Worm (Caenorhabditis elegans): ENCODE measurements around the gene F28A12.10.

The F28A12.10 gene

DNA sequence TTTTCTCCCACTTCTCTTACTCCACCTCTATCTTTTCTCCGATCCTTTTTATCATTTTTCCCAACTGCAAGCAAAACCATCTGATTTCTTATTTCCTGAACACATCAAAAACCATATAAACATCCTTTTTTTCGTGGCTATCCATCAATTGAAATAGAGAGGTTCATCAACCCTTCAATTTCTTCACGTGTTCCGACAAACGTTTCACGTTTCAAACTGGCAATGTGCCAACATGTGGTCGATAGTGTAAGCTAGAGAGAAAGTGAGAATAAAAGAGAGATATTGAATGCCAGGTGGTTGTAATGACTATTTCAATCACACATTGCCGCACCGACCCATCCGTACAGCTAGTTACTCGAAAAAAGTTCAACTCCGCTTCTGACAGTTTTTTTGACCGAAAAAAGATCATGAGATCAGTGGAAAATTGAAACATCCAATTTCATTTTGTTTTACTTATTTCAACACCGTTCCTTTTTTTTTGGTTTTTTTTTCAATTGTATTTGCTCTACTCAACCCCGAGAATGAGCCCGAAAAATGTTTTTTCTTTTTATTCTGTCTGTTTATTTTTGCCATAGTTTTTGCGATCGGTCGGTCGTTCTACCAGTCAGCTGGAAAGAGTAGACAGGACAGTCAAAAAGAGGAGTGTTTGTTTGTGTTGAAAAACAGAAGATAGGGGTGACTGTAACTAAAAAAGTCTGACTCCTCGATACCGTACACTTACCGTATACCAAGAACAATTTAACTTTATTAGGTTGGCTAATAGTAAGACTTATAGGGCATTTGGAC is 21.2 kb upstream of the F28A12.10 start:
- TF ChIP-seq pha-4 (tag; optimal IDR thresholded peaks at IDR 0.05) (peak; percentile 73), nhr-76 (tag; optimal IDR thresholded peaks at IDR 0.05) (no peak), nhr-43 (tag; optimal IDR thresholded peaks at IDR 0.05; ENCODE audit: poor library complexity, severe bottlenecking) (peak; percentile 48), nfya-1 (tag; optimal IDR thresholded peaks at IDR 0.05; ENCODE audit: insufficient read depth) (peak; percentile 6), egl-5 (tag; optimal IDR thresholded peaks at IDR 0.05) (peak; percentile 51), lin-39 (tag; optimal IDR thresholded peaks at IDR 0.05) (peak; percentile 45), nhr-23 (tag; optimal IDR thresholded peaks at IDR 0.05) (peak; percentile 25), ztf-11 (tag; optimal IDR thresholded peaks at IDR 0.05) (no peak), unc-62 (GFP tag; optimal IDR thresholded peaks at IDR 0.05) (peak; percentile 24), mml-1 (tag; optimal IDR thresholded peaks at IDR 0.05) (no peak)

DNA sequence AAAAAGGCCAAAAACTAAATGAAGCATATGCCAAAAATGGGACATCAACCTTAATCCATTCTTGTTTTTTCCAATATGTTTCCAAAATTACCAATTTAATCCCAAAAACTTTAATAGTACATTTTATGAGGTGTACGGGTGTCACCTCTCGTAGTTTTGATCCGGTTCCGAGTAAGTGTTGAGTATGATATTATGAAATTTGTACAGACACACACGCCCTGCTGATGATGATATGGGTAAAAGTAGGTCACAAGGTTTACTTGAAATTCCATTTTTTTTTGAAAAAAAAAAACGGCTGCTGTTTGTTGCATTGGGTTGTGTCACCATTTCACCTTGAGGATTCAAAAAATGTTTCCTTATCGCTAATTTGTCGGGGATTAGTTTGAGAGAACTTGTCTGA is 20.3 kb upstream of the F28A12.10 start:
- peak; percentile 10 for TF ChIP-seq nhr-23 (tag; optimal IDR thresholded peaks at IDR 0.05)
- no peak for TF ChIP-seq nhr-237 (tag; optimal IDR thresholded peaks at IDR 0.05)
- TF ChIP-seq elt-3 (tag; optimal IDR thresholded peaks at IDR 0.05): peak in 1 of 3 experiments; percentile 46
- peak; percentile 6 for TF ChIP-seq nhr-25 (tag; optimal IDR thresholded peaks at IDR 0.05)

DNA sequence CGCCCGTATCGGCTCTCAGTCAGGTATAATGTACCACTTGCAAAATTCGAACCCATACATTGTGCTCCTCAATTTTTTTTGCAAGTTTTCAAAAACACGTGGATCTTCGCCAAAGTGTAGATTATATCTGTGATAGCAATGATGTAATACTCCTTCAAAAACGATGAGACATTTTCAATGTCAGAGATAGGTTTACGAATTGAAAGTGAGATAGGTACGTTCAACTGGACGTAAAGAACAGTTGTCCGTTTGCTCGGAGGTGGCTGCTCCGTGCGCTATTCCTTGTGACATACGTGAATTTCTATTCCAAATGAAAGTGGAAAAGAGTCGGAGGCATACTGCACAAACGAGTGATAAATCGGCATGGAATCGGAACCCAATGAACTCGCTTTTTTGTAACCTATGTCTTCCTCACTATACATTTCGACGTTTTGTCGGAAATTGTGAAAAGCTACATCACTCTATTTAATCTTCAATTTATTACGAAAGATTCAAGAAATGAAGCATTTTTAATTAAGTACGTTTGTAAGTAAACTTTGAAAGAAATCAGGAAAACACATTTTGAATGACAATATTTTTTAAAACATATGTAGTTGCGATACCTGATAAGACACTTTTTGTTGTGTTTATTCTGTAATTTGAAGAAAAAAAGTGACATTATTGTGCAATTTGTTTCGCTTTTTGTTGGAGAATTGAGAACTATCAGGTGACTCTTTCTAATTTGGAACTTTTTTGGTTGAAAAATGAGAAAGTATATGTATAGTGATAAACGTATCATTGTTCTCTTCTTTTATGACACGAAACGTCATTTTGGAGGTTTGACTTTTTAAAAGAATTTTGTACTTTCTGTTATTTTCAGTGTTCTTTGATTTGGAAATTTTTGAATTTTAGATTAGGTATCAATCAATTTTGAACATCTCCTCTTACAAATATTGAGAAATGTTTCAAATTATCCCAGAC is 17.2 kb upstream of the F28A12.10 start:
- TF ChIP-seq pha-4 (tag; optimal IDR thresholded peaks at IDR 0.05) (peak; percentile 45), nfya-1 (tag; optimal IDR thresholded peaks at IDR 0.05; ENCODE audit: insufficient read depth) (peak; percentile 18), nhr-25 (tag; optimal IDR thresholded peaks at IDR 0.05) (no peak), nhr-77 (tag; optimal IDR thresholded peaks at IDR 0.05) (no peak), elt-2 (tag; optimal IDR thresholded peaks at IDR 0.05) (peak; percentile 90), eor-1 (tag; optimal IDR thresholded peaks at IDR 0.05) (no peak), pqm-1 (tag; optimal IDR thresholded peaks at IDR 0.05) (peak; percentile 83), jun-1 (tag; optimal IDR thresholded peaks at IDR 0.05) (peak; percentile 73), nhr-76 (tag; optimal IDR thresholded peaks at IDR 0.05) (peak; percentile 62), lin-39 (tag; optimal IDR thresholded peaks at IDR 0.05) (peak; percentile 26)

DNA sequence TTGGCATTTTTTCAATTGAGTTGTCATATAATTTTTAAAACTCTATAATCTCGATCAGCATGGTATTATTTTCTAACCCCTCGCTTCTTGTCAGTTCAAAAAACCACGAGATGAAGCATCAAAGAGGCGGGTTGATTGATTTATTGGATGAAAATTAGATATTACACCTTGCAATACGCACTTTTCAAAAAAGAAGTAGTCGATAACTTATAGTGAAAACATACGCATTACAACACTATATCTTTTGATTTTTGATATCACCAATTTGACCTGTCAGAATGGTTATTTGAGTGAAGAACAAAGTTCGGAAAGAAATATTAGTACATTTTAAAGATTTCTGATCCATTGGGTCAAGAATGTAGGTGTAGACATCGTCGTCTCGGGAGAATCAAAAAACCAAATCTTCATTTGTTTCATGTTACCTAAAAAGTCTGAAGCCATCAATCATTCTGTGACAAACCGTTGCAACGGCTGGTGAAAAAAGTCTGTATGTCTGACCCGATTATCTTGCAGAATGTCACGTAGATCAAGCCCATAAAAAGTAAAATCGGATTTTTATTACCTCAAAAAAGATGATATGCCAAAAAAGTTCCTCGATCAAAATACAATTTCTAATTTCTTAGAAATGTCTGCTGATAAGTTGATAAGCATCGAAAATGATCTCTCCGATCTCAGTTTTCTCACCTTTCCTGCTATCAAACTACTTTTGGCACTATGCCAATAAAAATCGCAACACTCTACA is 15.7 kb upstream of the F28A12.10 start:
- TF ChIP-seq fos-1 (tag; optimal IDR thresholded peaks at IDR 0.05): no peak
- TF ChIP-seq pqm-1 (tag; optimal IDR thresholded peaks at IDR 0.05): peak; percentile 71
- TF ChIP-seq ceh-82 (tag; optimal IDR thresholded peaks at IDR 0.05): no peak
- TF ChIP-seq elt-3 (tag; optimal IDR thresholded peaks at IDR 0.05): peak in 2 of 3 experiments; percentile 34 to 80
- peak; percentile 81 for TF ChIP-seq unc-62 (GFP tag; optimal IDR thresholded peaks at IDR 0.05)
- no peak for TF ChIP-seq jun-1 (tag; optimal IDR thresholded peaks at IDR 0.05)
- peak; percentile 19 for TF ChIP-seq nhr-76 (tag; optimal IDR thresholded peaks at IDR 0.05)
- no peak for TF ChIP-seq nhr-11 (tag; optimal IDR thresholded peaks at IDR 0.05)
- peak; percentile 75 for TF ChIP-seq nhr-23 (tag; optimal IDR thresholded peaks at IDR 0.05)
- TF ChIP-seq elt-2 (tag; optimal IDR thresholded peaks at IDR 0.05): peak; percentile 82
- peak; percentile 55 for TF ChIP-seq nhr-25 (tag; optimal IDR thresholded peaks at IDR 0.05)
- TF ChIP-seq mdl-1 (tag; optimal IDR thresholded peaks at IDR 0.05): no peak
- peak; percentile 22 for TF ChIP-seq nfya-1 (tag; optimal IDR thresholded peaks at IDR 0.05; ENCODE audit: insufficient read depth)

DNA sequence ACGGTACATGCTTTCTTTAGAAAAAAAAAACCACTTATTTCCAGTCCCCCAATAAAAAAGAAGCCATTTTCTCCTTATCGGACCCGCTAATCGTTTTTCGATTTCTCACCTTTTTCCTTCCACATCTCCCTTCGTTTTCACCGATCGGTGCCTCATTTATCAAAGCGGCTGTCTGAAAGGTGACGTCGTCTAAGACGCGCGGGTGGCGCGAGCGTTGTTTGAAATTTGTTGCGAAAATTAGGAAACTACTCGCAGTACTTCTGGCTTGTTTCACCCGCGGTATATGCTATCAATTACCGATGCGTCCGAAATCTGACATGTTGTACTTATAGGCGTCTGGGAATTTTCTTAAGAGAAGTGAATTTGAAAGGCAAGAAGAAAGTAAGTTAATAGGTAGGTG is 14.6 kb upstream of the F28A12.10 start:
- TF ChIP-seq ceh-28 (tag; optimal IDR thresholded peaks at IDR 0.05) (no peak), unc-62 (GFP tag; optimal IDR thresholded peaks at IDR 0.05) (peak; percentile 65), lin-39 (tag; optimal IDR thresholded peaks at IDR 0.05) (peak; percentile 77), aly-2 (tag; optimal IDR thresholded peaks at IDR 0.05) (no peak), pqm-1 (tag; optimal IDR thresholded peaks at IDR 0.05) (no peak), eor-1 (tag; optimal IDR thresholded peaks at IDR 0.05) (no peak), ztf-4 (tag; optimal IDR thresholded peaks at IDR 0.05) (no peak), zag-1 (tag; optimal IDR thresholded peaks at IDR 0.05) (no peak), elt-1 (tag; optimal IDR thresholded peaks at IDR 0.05) (peak; percentile 67), skn-1 (tag; optimal IDR thresholded peaks at IDR 0.05) (no peak), nhr-23 (tag; optimal IDR thresholded peaks at IDR 0.05) (peak; percentile 4), nhr-25 (tag; optimal IDR thresholded peaks at IDR 0.05) (peak; percentile 84)
